Worm (Caenorhabditis elegans) whole organism, L4 larva: ENCODE results near the gene nlp-76.
A peak's percentile ranks its signal among the peaks of the same experiment; 100 is the strongest.

Experiments used
- F49E8.2 ChIP-seq: sonication (generic microtip); optimal IDR thresholded peaks from 2 replicates; lab custom pipeline; 2016; ENCODE audit warnings: missing compliant biosample characterization, mild to moderate bottlenecking, missing genetic modification characterization, borderline replicate concordance
- T26A8.4 ChIP-seq: fragments of 200-800 bp; sonication (Bioruptor generic); IDR thresholded peaks from 2 replicates; pipeline ENCODE4 v1.3.6; 2022; ENCODE audit warnings: missing genetic modification characterization, missing compliant biosample characterization
- Y75B8A.6 ChIP-seq: fragments of 200-800 bp; sonication (Bioruptor generic); IDR thresholded peaks from 2 replicates; pipeline ENCODE4 v1.3.6; 2022; ENCODE audit warnings: missing genetic modification reagents, missing genetic modification characterization, missing compliant biosample characterization
- ZK337.2 ChIP-seq: fragments of 200-800 bp; sonication (Bioruptor generic); IDR thresholded peaks from 2 replicates; pipeline ENCODE4 v1.3.6; 2022; ENCODE audit warnings: missing genetic modification reagents, missing genetic modification characterization, missing compliant biosample characterization
- aha-1 ChIP-seq: fragments of 150-350 bp; peaks from one replicate; lab custom pipeline; 2014; ENCODE audit warnings: missing biosample characterization, missing genetic modification characterization
- arid-1 ChIP-seq: fragments of 200-800 bp; sonication (Bioruptor generic); conservative IDR thresholded peaks from 2 replicates; pipeline ENCODE4 v1.3.6; 2022; ENCODE audit warnings: missing genetic modification reagents, missing genetic modification characterization, missing compliant biosample characterization
- attf-4 ChIP-seq: sonication (generic microtip); optimal IDR thresholded peaks from 3 replicates; lab custom pipeline; 2017; ENCODE audit warnings: missing biosample characterization, missing genetic modification characterization
- ceh-32 ChIP-seq: sonication (generic microtip); optimal IDR thresholded peaks from 2 replicates; lab custom pipeline; 2016; ENCODE audit warnings: mild to moderate bottlenecking, missing genetic modification characterization, missing compliant biosample characterization; ENCODE audit not compliant: poor library complexity
- ces-1 ChIP-seq: fragments of 150-350 bp; sonication (generic microtip); optimal IDR thresholded peaks from 4 replicates; lab custom pipeline; 2014; ENCODE audit warnings: missing biosample characterization, missing genetic modification reagents, missing genetic modification characterization
- ctbp-1 ChIP-seq: fragments of 200-800 bp; sonication (Bioruptor generic); IDR thresholded peaks from 2 replicates; pipeline ENCODE4 v1.3.6; 2022; ENCODE audit warnings: missing genetic modification reagents, missing genetic modification characterization, missing compliant biosample characterization
- daf-12 ChIP-seq: fragments of 150-350 bp; optimal IDR thresholded peaks from 2 replicates; lab custom pipeline; 2014; ENCODE audit warnings: missing biosample characterization, missing genetic modification reagents, missing genetic modification characterization
- daf-16 ChIP-seq, 3 experiments: sonication (generic microtip); optimal IDR thresholded peaks; 2 replicates each; lab custom pipeline; 2016 to 2017; ENCODE audit warnings: missing genetic modification characterization in 3 of 3, missing genetic modification reagents in 3 of 3, mild to moderate bottlenecking in 2 of 3, missing compliant biosample characterization in 2 of 3, missing biosample characterization in 1 of 3, moderate library complexity in 1 of 3
- daf-19 ChIP-seq: fragments of 200-800 bp; sonication (Bioruptor generic); conservative IDR thresholded peaks from 2 replicates; pipeline ENCODE4 v1.3.6; 2022; ENCODE audit warnings: missing genetic modification characterization, missing compliant biosample characterization
- dmd-6 ChIP-seq: fragments of 200-800 bp; sonication (Bioruptor generic); IDR thresholded peaks from 2 replicates; pipeline ENCODE4 v1.3.6; 2022; ENCODE audit warnings: missing genetic modification reagents, missing genetic modification characterization, missing compliant biosample characterization
- dmd-8 ChIP-seq: fragments of 200-800 bp; sonication (Bioruptor generic); IDR thresholded peaks from 2 replicates; pipeline ENCODE4 v1.3.6; 2022; ENCODE audit warnings: missing genetic modification characterization, missing compliant biosample characterization
- dpl-1 ChIP-seq: fragments of 150-350 bp; optimal IDR thresholded peaks from 2 replicates; lab custom pipeline; 2014; ENCODE audit warnings: missing biosample characterization, missing genetic modification reagents, missing genetic modification characterization
- duxl-1 ChIP-seq: sonication (generic microtip); optimal IDR thresholded peaks from 2 replicates; lab custom pipeline; 2016; ENCODE audit warnings: mild to moderate bottlenecking, missing genetic modification characterization, moderate library complexity, missing compliant biosample characterization; ENCODE audit not compliant: poor library complexity
- dve-1 ChIP-seq: sonication (generic microtip); optimal IDR thresholded peaks from 2 replicates; lab custom pipeline; 2017; ENCODE audit warnings: antibody characterized with exemption, mild to moderate bottlenecking, missing genetic modification characterization, missing compliant biosample characterization; ENCODE audit not compliant: insufficient read depth
- fkh-10 ChIP-seq: fragments of 150-350 bp; optimal IDR thresholded peaks from 2 replicates; lab custom pipeline; 2014; ENCODE audit warnings: missing biosample characterization, missing genetic modification reagents, missing genetic modification characterization
- hlh-11 ChIP-seq: fragments of 200-800 bp; sonication (Bioruptor generic); optimal IDR thresholded peaks from 2 replicates; lab custom pipeline; 2018; ENCODE audit warnings: mild to moderate bottlenecking, missing genetic modification characterization, missing compliant biosample characterization
- hlh-30 ChIP-seq: sonication (generic microtip); optimal IDR thresholded peaks from 2 replicates; lab custom pipeline; 2017; ENCODE audit warnings: antibody characterized with exemption, mild to moderate bottlenecking, missing genetic modification characterization, missing compliant biosample characterization; ENCODE audit not compliant: insufficient read depth
- lim-7 ChIP-seq: fragments of 200-800 bp; sonication (Bioruptor generic); IDR thresholded peaks from 2 replicates; pipeline ENCODE4 v1.3.6; 2022; ENCODE audit warnings: missing genetic modification characterization, missing compliant biosample characterization
- lin-1 ChIP-seq: fragments of 200-800 bp; sonication (Bioruptor generic); IDR thresholded peaks from 2 replicates; pipeline ENCODE4 v1.3.6; 2022; ENCODE audit warnings: missing genetic modification reagents, missing genetic modification characterization, missing compliant biosample characterization
- lin-13 ChIP-seq: fragments of 150-350 bp; optimal IDR thresholded peaks from 2 replicates; lab custom pipeline; 2014; ENCODE audit warnings: missing biosample characterization, missing genetic modification reagents, missing genetic modification characterization
- lin-15B ChIP-seq: fragments of 150-350 bp; sonication (generic microtip); optimal IDR thresholded peaks from 3 replicates; lab custom pipeline; 2014; ENCODE audit warnings: missing biosample characterization, missing genetic modification characterization
- lsy-2 ChIP-seq, 2 experiments: fragments of 150-350 bp in 1 of 2; sonication (generic microtip) in 1 of 2; optimal IDR thresholded peaks; 2 replicates each; lab custom pipeline; 2014 to 2017; ENCODE audit warnings: missing biosample characterization in 2 of 2, missing genetic modification characterization in 2 of 2
- madf-5 ChIP-seq, 2 experiments: fragments of 200-800 bp; sonication (Bioruptor generic); IDR thresholded peaks; 2 replicates each; pipeline ENCODE4 v1.3.6; 2022; ENCODE audit warnings: missing compliant biosample characterization in 2 of 2, missing genetic modification characterization in 2 of 2
- mes-2 ChIP-seq: sonication (generic microtip); optimal IDR thresholded peaks from 2 replicates; lab custom pipeline; 2016; ENCODE audit warnings: missing genotype, mild to moderate bottlenecking, missing genetic modification characterization, missing compliant biosample characterization; ENCODE audit not compliant: poor library complexity, severe bottlenecking
- mxl-3 ChIP-seq: fragments of 200-800 bp; sonication (Bioruptor generic); optimal IDR thresholded peaks from 2 replicates; lab custom pipeline; 2018; ENCODE audit warnings: mild to moderate bottlenecking, missing genetic modification characterization, missing compliant biosample characterization
- nhr-11 ChIP-seq: fragments of 150-350 bp; optimal IDR thresholded peaks from 2 replicates; lab custom pipeline; 2014; ENCODE audit warnings: missing biosample characterization, missing genetic modification characterization
- nhr-41 ChIP-seq: fragments of 200-800 bp; sonication (Bioruptor generic); IDR thresholded peaks from 2 replicates; pipeline ENCODE4 v1.3.6; 2022; ENCODE audit warnings: missing genetic modification reagents, missing genetic modification characterization, missing compliant biosample characterization
- nhr-42 ChIP-seq: fragments of 200-800 bp; sonication (Bioruptor generic); IDR thresholded peaks from 2 replicates; pipeline ENCODE4 v1.3.6; 2022; ENCODE audit warnings: missing genetic modification characterization, missing compliant biosample characterization
- nhr-76 ChIP-seq: fragments of 150-350 bp; optimal IDR thresholded peaks from 2 replicates; lab custom pipeline; 2014; ENCODE audit warnings: missing biosample characterization, missing genetic modification characterization
- sdz-12 ChIP-seq: fragments of 200-800 bp; sonication (Bioruptor generic); optimal IDR thresholded peaks from 2 replicates; lab custom pipeline; 2018; ENCODE audit warnings: mild to moderate bottlenecking, missing genetic modification characterization, missing compliant biosample characterization
- skn-1 ChIP-seq: fragments of 150-350 bp; optimal IDR thresholded peaks from 2 replicates; lab custom pipeline; 2014; ENCODE audit warnings: missing biosample characterization, missing genetic modification characterization
- snpc-4 ChIP-seq: fragments of 150-350 bp; optimal IDR thresholded peaks from 2 replicates; lab custom pipeline; 2014; ENCODE audit warnings: missing biosample characterization, missing genetic modification characterization
- spr-1 ChIP-seq: sonication (generic microtip); optimal IDR thresholded peaks from 2 replicates; lab custom pipeline; 2016; ENCODE audit warnings: mild to moderate bottlenecking, missing genetic modification characterization, missing compliant biosample characterization
- spr-3 ChIP-seq: fragments of 200-800 bp; sonication (Bioruptor generic); optimal IDR thresholded peaks from 2 replicates; lab custom pipeline; 2018; ENCODE audit warnings: mild to moderate bottlenecking, missing genetic modification characterization, missing compliant biosample characterization
- unc-62 ChIP-seq, 3 experiments: fragments of 150-350 bp in 1 of 3; sonication (generic microtip); optimal IDR thresholded peaks in 2 of 3; peaks in 1 of 3; 1 replicate in 1 of 3; 2 replicates in 2 of 3; lab custom pipeline; 2014 to 2017; ENCODE audit warnings: missing biosample characterization in 3 of 3, missing genetic modification characterization in 3 of 3, missing genetic modification reagents in 3 of 3, missing genotype in 1 of 3
- zip-2 ChIP-seq: fragments of 150-350 bp; optimal IDR thresholded peaks from 2 replicates; lab custom pipeline; 2014; ENCODE audit warnings: missing biosample characterization, missing genetic modification characterization

nlp-76 gene

DNA sequence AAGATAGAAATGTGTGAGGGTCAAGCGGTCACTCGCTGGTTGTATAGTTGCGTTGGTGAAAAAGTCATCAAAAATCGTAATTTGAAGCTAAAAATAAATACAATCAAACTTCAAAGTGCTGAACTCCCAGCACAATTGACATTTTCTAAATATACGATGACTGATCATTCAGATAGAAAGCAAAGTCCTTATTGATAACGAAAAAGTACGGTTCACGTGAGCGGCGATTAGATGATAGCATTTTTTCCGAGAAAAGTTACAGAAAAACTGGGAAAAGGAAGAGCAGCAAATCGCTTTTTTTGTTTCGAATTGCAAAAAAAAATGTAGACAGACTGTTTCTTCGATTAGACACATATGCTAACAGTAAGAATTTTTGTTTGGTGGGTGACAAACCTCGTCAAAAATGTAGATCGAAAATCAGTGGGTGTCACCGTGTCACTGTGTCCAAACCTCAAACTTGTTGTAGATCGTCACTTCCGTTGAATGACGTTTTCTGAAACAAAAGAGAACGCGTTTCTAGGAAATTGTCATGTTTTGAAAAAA lies 29.8 kb downstream of the nlp-76 start, which contains the start of gene ivns-1 (continued):
- no peak for TF ChIP-seq ctbp-1 (GFP tag; lab: Robert Waterston, UW)
- no peak for TF ChIP-seq nhr-41 (GFP tag; lab: Robert Waterston, UW)
- TF ChIP-seq hlh-30 (tag; lab: Kevin White, UChicago) = no peak
- no peak for TF ChIP-seq lin-15B (tag; lab: Kevin White, UChicago)
- TF ChIP-seq spr-1 = no peak
- no peak for TF ChIP-seq lin-13 (GFP tag; lab: Kevin White, UChicago)
- no peak for TF ChIP-seq T26A8.4 (GFP tag; lab: Robert Waterston, UW)
- no peak for TF ChIP-seq lim-7 (GFP tag; lab: Robert Waterston, UW)
- TF ChIP-seq spr-3 = no peak
- TF ChIP-seq dmd-8 (GFP tag; lab: Robert Waterston, UW) = no peak
- peak; percentile 70 for TF ChIP-seq hlh-11 (tag; lab: Kevin White, UChicago)
- TF ChIP-seq madf-5 (GFP tag; IDR thresholded peaks at IDR 0.05; lab: Robert Waterston, UW) = no peak
- no peak for TF ChIP-seq daf-12
- TF ChIP-seq lin-1 = no peak
- TF ChIP-seq mxl-3 = no peak
- TF ChIP-seq F49E8.2 (tag; lab: Kevin White, UChicago) = no peak
- TF ChIP-seq arid-1 = no peak
- no peak for TF ChIP-seq daf-19 (GFP tag; lab: Robert Waterston, UW)
- no peak for TF ChIP-seq zip-2
- no peak for TF ChIP-seq snpc-4 (tag; lab: Kevin White, UChicago)
- no peak for TF ChIP-seq sdz-12 (GFP tag; lab: Kevin White, UChicago)
- no peak for TF ChIP-seq nhr-76
- no peak for TF ChIP-seq dpl-1 (GFP tag; lab: Kevin White, UChicago)
- no peak for TF ChIP-seq attf-4
- TF ChIP-seq ZK337.2 = no peak
- peak; percentile 55 for TF ChIP-seq dve-1 (tag; lab: Kevin White, UChicago)
- no peak for TF ChIP-seq nhr-42 (GFP tag; lab: Robert Waterston, UW)
- peak; percentile 70 for TF ChIP-seq dmd-6 (GFP tag; lab: Robert Waterston, UW)
- TF ChIP-seq mes-2 = no peak
- no peak for TF ChIP-seq skn-1
- no peak for TF ChIP-seq Y75B8A.6 (GFP tag; lab: Robert Waterston, UW)
- no peak for TF ChIP-seq nhr-11 (tag; lab: Kevin White, UChicago)

DNA sequence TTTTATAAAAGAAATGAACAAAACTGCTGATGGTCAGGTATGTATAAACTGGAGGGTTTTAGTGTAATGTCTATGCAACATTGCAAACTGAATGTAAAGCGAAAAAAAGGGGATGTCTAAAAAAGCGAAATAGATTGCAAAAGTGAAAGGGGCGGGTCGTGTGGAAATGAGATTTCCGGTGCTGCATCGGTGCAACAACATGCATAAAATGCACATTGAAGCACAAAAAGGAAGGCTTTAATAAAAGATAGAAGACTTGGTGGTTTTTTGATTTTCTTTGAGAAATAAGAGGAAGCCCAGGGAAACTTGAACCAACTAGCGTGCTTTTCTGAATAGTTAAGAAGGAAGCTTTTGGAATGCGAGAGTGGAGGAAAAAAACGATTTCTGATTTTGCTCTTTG lies 31.0 kb downstream of the nlp-76 start:
- TF ChIP-seq aha-1 (tag; lab: Kevin White, UChicago) = peak; percentile 86
- no peak for TF ChIP-seq ceh-32 (tag; lab: Kevin White, UChicago)
- peak; percentile 23 for TF ChIP-seq ces-1 (GFP tag; lab: Kevin White, UChicago)

DNA sequence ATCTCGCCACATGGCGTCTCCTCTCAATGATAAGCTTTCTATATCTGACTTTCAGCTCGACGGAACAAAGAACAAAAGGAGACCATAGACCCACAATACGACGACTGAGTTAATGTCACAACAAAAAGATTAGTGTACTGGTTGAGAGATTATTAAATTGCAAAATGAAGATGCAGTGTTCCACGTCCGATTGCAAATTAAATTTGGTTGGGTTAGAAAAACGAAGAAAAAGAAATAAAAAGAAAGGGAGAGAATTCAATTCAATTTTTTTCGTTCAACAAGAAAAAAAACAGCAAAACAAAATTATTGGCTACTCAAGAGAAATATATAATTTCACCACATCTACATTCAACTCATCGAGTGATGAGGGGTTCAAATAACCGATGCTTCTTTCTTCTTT lies 32.3 kb downstream of the nlp-76 start:
- TF ChIP-seq ces-1 (GFP tag; lab: Kevin White, UChicago) (peak; percentile 87), daf-16 (GFP tag; optimal IDR thresholded peaks at IDR 0.05; lab: Kevin White, UChicago) (no peak), daf-16 (tag; optimal IDR thresholded peaks at IDR 0.05; lab: Kevin White, UChicago) (no peak), fkh-10 (GFP tag; lab: Kevin White, UChicago) (peak; percentile 67), ctbp-1 (GFP tag; lab: Robert Waterston, UW) (peak; percentile 58; the same call in 1 of the 2 replicates), hlh-30 (tag; lab: Kevin White, UChicago) (no peak), unc-62 (GFP tag; optimal IDR thresholded peaks at IDR 0.05 in 1 of 2; lab: Kevin White, UChicago) (peak in 1 of 2 experiments; percentile 68), unc-62 (tag; optimal IDR thresholded peaks at IDR 0.05; lab: Kevin White, UChicago) (no peak), lsy-2 (tag; optimal IDR thresholded peaks at IDR 0.05; lab: Kevin White, UChicago) (peak in 1 of 2 experiments; percentile 17), duxl-1 (tag; lab: Kevin White, UChicago) (no peak)
